Fruit fly (Drosophila melanogaster) whole organism, embryonic: Measurements from ENCODE around the gene CG5861.

Source experiments
- Ada2b ChIP-seq: fragments of 200-800 bp; sonication (Bioruptor generic); IDR thresholded peaks from 2 replicates; pipeline ENCODE4 v1.3.6; 2022; ENCODE audit warnings: missing biosample characterization, missing genetic modification characterization
- Asciz ChIP-seq: fragments of 200-800 bp; sonication (Bioruptor generic); optimal IDR thresholded peaks from 2 replicates; lab custom pipeline; 2017; ENCODE audit warnings: missing biosample characterization, mild to moderate bottlenecking, missing genetic modification characterization, missing genetic modification reagents
- Bgb ChIP-seq: fragments of 200-800 bp; sonication (Bioruptor generic); IDR thresholded peaks from 2 replicates; pipeline ENCODE4 v1.3.6; 2022; ENCODE audit warnings: missing biosample characterization, missing genetic modification characterization; ENCODE audit not compliant: partially characterized antibody
- CG10147 ChIP-seq: fragments of 200-800 bp; sonication (Bioruptor generic); optimal IDR thresholded peaks from 2 replicates; lab custom pipeline; 2019; ENCODE audit warnings: missing biosample characterization, mild to moderate bottlenecking, missing genetic modification characterization, moderate library complexity
- CG10267 ChIP-seq: fragments of 200-800 bp; sonication (Bioruptor generic); optimal IDR thresholded peaks from 2 replicates; lab custom pipeline; 2018; ENCODE audit warnings: missing biosample characterization, mild to moderate bottlenecking, missing genetic modification characterization, moderate library complexity
- CG10654 ChIP-seq: fragments of 200-800 bp; sonication (Bioruptor generic); optimal IDR thresholded peaks from 2 replicates; lab custom pipeline; 2016; ENCODE audit warnings: missing biosample characterization, missing genetic modification characterization
- CG11085 ChIP-seq: fragments of 200-800 bp; sonication (Bioruptor generic); IDR thresholded peaks from 2 replicates; pipeline ENCODE4 v1.3.6; 2022; ENCODE audit warnings: missing biosample characterization, missing genetic modification characterization
- CG12155 ChIP-seq: fragments of 200-800 bp; sonication (Bioruptor generic); optimal IDR thresholded peaks from 3 replicates; lab custom pipeline; 2016; ENCODE audit warnings: missing biosample characterization, missing genetic modification characterization
- CG13424 ChIP-seq: fragments of 200-800 bp; sonication (Bioruptor generic); optimal IDR thresholded peaks from 2 replicates; lab custom pipeline; 2019; ENCODE audit warnings: missing biosample characterization, mild to moderate bottlenecking, missing genetic modification characterization, moderate library complexity
- CG14667 ChIP-seq: fragments of 200-800 bp; sonication (Bioruptor generic); IDR thresholded peaks from 2 replicates; pipeline ENCODE4 v1.3.6; 2022; ENCODE audit warnings: missing biosample characterization, missing genetic modification characterization
- CG1603 ChIP-seq: fragments of 200-800 bp; sonication (Bioruptor generic); optimal IDR thresholded peaks from 2 replicates; lab custom pipeline; 2019; ENCODE audit warnings: missing biosample characterization, mild to moderate bottlenecking, missing genetic modification characterization, moderate library complexity
- CG16813 ChIP-seq: fragments of 200-800 bp; sonication (Bioruptor generic); IDR thresholded peaks from 3 replicates; pipeline ENCODE4 v1.3.6; 2022; ENCODE audit warnings: missing biosample characterization, missing genetic modification characterization; ENCODE audit not compliant: partially characterized antibody
- CG2875 ChIP-seq: fragments of 200-800 bp; sonication (Bioruptor generic); optimal IDR thresholded peaks from 2 replicates; lab custom pipeline; 2017; ENCODE audit warnings: missing biosample characterization, mild to moderate bottlenecking, missing genetic modification characterization, missing genetic modification reagents
- CG31365 ChIP-seq: fragments of 200-800 bp; sonication (Bioruptor generic); optimal IDR thresholded peaks from 2 replicates; lab custom pipeline; 2018; ENCODE audit warnings: missing biosample characterization, mild to moderate bottlenecking, missing genetic modification characterization
- CG34422 ChIP-seq: fragments of 200-800 bp; sonication (Bioruptor generic); IDR thresholded peaks from 3 replicates; pipeline ENCODE4 v1.3.6; 2022; ENCODE audit warnings: missing biosample characterization, missing genetic modification characterization
- CG43689 ChIP-seq: fragments of 200-800 bp; sonication (Bioruptor generic); IDR thresholded peaks from 2 replicates; pipeline ENCODE4 v1.3.6; 2022; ENCODE audit warnings: missing biosample characterization, missing genetic modification characterization
- CG4424 ChIP-seq: fragments of 200-800 bp; sonication (Bioruptor generic); optimal IDR thresholded peaks from 3 replicates; lab custom pipeline; 2016; ENCODE audit warnings: missing biosample characterization, missing genetic modification characterization
- CG5953 ChIP-seq: fragments of 200-800 bp; sonication (Bioruptor generic); IDR thresholded peaks from 2 replicates; pipeline ENCODE4 v1.3.6; 2022; ENCODE audit warnings: missing biosample characterization, missing genetic modification characterization
- CG9437 ChIP-seq: fragments of 200-800 bp; sonication (Bioruptor generic); optimal IDR thresholded peaks from 2 replicates; lab custom pipeline; 2018; ENCODE audit warnings: missing biosample characterization, mild to moderate bottlenecking, missing genetic modification characterization
- CG9797 ChIP-seq: fragments of 200-800 bp; sonication (Bioruptor generic); optimal IDR thresholded peaks from 3 replicates; lab custom pipeline; 2018; ENCODE audit warnings: missing biosample characterization, mild to moderate bottlenecking, missing genetic modification characterization
- D19A ChIP-seq: fragments of 200-800 bp; optimal IDR thresholded peaks from 3 replicates; lab custom pipeline; 2019; ENCODE audit warnings: missing biosample characterization, mild to moderate bottlenecking, missing genetic modification characterization, moderate library complexity
- Dip3 ChIP-seq: fragments of 200-800 bp; sonication (Bioruptor generic); optimal IDR thresholded peaks from 3 replicates; lab custom pipeline; 2016; ENCODE audit warnings: missing biosample characterization, missing genetic modification characterization
- Fer2 ChIP-seq: fragments of 200-800 bp; sonication (Bioruptor generic); optimal IDR thresholded peaks from 2 replicates; lab custom pipeline; 2018; ENCODE audit warnings: missing biosample characterization, mild to moderate bottlenecking, missing genetic modification characterization, moderate library complexity
- Hey ChIP-seq: fragments of 200-800 bp; sonication (Bioruptor generic); optimal IDR thresholded peaks from 3 replicates; lab custom pipeline; 2018; ENCODE audit warnings: missing biosample characterization, mild to moderate bottlenecking, missing genetic modification characterization
- Hsf ChIP-seq: fragments of 200-800 bp; sonication (Bioruptor generic); optimal IDR thresholded peaks from 3 replicates; lab custom pipeline; 2016; ENCODE audit warnings: missing biosample characterization, missing genetic modification characterization
- Ravus ChIP-seq: fragments of 200-800 bp; sonication (Bioruptor generic); IDR thresholded peaks from 2 replicates; pipeline ENCODE4 v1.3.6; 2022; ENCODE audit warnings: missing biosample characterization, missing genetic modification characterization
- Rfx ChIP-seq: fragments of 200-800 bp; sonication (Bioruptor generic); IDR thresholded peaks from 2 replicates; pipeline ENCODE4 v1.3.6; 2022; ENCODE audit warnings: missing biosample characterization, missing genetic modification characterization
- Scr ChIP-seq: fragments of 200-800 bp; sonication (Bioruptor generic); IDR thresholded peaks from 2 replicates; pipeline ENCODE4 v1.3.6; 2022; ENCODE audit warnings: missing biosample characterization, missing genetic modification characterization; ENCODE audit not compliant: partially characterized antibody
- Trl ChIP-seq, 3 experiments: fragments of >200 bp in 2 of 3; fragments of 200-800 bp in 1 of 3; sonication (Bioruptor generic) in 1 of 3; optimal IDR thresholded peaks; 2 replicates in 1 of 3; 3 replicates in 2 of 3; lab custom pipeline; 2016 to 2017; ENCODE audit warnings: missing biosample characterization in 1 of 3, missing genetic modification characterization in 1 of 3
- ac ChIP-seq: fragments of 200-800 bp; sonication (Bioruptor generic); optimal IDR thresholded peaks from 3 replicates; lab custom pipeline; 2017; ENCODE audit warnings: missing biosample characterization, mild to moderate bottlenecking, missing genetic modification characterization
- amos ChIP-seq: fragments of 200-800 bp; sonication (Bioruptor generic); IDR thresholded peaks from 2 replicates; pipeline ENCODE4 v1.3.6; 2022; ENCODE audit warnings: missing biosample characterization, missing genetic modification characterization; ENCODE audit not compliant: partially characterized antibody
- az2 ChIP-seq: fragments of 200-800 bp; sonication (Bioruptor generic); optimal IDR thresholded peaks from 3 replicates; lab custom pipeline; 2016; ENCODE audit warnings: missing biosample characterization, missing genetic modification characterization
- fu2 ChIP-seq: fragments of 200-800 bp; sonication (Bioruptor generic); optimal IDR thresholded peaks from 2 replicates; lab custom pipeline; 2016; ENCODE audit warnings: missing biosample characterization, missing genetic modification characterization
- gro ChIP-seq: fragments of 200-800 bp; sonication (Bioruptor generic); optimal IDR thresholded peaks from 2 replicates; lab custom pipeline; 2016; ENCODE audit warnings: missing biosample characterization, missing genetic modification characterization
- kni ChIP-seq: fragments of 200-800 bp; sonication (Bioruptor generic); optimal IDR thresholded peaks from 3 replicates; lab custom pipeline; 2017; ENCODE audit warnings: mild to moderate bottlenecking, missing biosample characterization, missing genetic modification reagents, missing genetic modification characterization
- lov ChIP-seq, 2 experiments: fragments of 200-800 bp in 1 of 2; fragments of >200 bp in 1 of 2; sonication (Bioruptor generic) in 1 of 2; IDR thresholded peaks in 1 of 2; optimal IDR thresholded peaks in 1 of 2; 2 replicates in 1 of 2; 3 replicates in 1 of 2; pipeline versions ENCODE4 v1.3.6 to Lab custom; 2017 to 2022; ENCODE audit warnings: missing biosample characterization in 1 of 2, missing genetic modification characterization in 1 of 2
- mld ChIP-seq: fragments of 200-800 bp; sonication (Bioruptor generic); IDR thresholded peaks from 3 replicates; pipeline ENCODE4 v1.3.6; 2022; ENCODE audit warnings: missing biosample characterization, missing genetic modification characterization; ENCODE audit not compliant: partially characterized antibody
- odd ChIP-seq: fragments of 200-800 bp; sonication (Bioruptor generic); optimal IDR thresholded peaks from 2 replicates; lab custom pipeline; 2017; ENCODE audit warnings: missing biosample characterization, mild to moderate bottlenecking, missing genetic modification characterization
- p53 ChIP-seq: fragments of 200-800 bp; sonication (Bioruptor generic); optimal IDR thresholded peaks from 2 replicates; lab custom pipeline; 2016; ENCODE audit warnings: missing biosample characterization, missing genetic modification characterization
- pan ChIP-seq, 4 experiments: fragments of >200 bp in 3 of 4; fragments of 200-800 bp in 1 of 4; sonication (Bioruptor generic) in 1 of 4; optimal IDR thresholded peaks in 3 of 4; IDR thresholded peaks in 1 of 4; 2 replicates each; pipeline versions ENCODE4 v1.3.6 to Lab custom; 2017 to 2022; ENCODE audit warnings: missing biosample characterization in 2 of 4, missing genetic modification characterization in 2 of 4, mixed read lengths in 1 of 4
- prd ChIP-seq, 3 experiments: fragments of >200 bp in 2 of 3; fragments of 200-800 bp in 1 of 3; sonication (Bioruptor generic) in 1 of 3; optimal IDR thresholded peaks in 2 of 3; IDR thresholded peaks in 1 of 3; 2 replicates in 2 of 3; 3 replicates in 1 of 3; pipeline versions ENCODE4 v1.3.6 to Lab custom; 2017 to 2022; ENCODE audit warnings: missing biosample characterization in 1 of 3, missing genetic modification characterization in 1 of 3
- salm ChIP-seq: fragments of 200-800 bp; sonication (Bioruptor generic); optimal IDR thresholded peaks from 2 replicates; lab custom pipeline; 2018; ENCODE audit warnings: missing biosample characterization, mild to moderate bottlenecking, missing genetic modification characterization
- sr ChIP-seq: fragments of 200-800 bp; sonication (Bioruptor generic); IDR thresholded peaks from 3 replicates; pipeline ENCODE4 v1.3.6; 2022; ENCODE audit warnings: missing biosample characterization, missing genetic modification characterization
- ssp ChIP-seq: fragments of 200-800 bp; sonication (Bioruptor generic); IDR thresholded peaks from 2 replicates; pipeline ENCODE4 v1.3.6; 2022; ENCODE audit warnings: missing biosample characterization, missing genetic modification characterization
- tap ChIP-seq: fragments of 200-800 bp; optimal IDR thresholded peaks from 3 replicates; lab custom pipeline; 2019; ENCODE audit warnings: missing biosample characterization, mild to moderate bottlenecking, missing genetic modification characterization, moderate library complexity
- unc-4 ChIP-seq: fragments of 200-800 bp; sonication (Bioruptor generic); IDR thresholded peaks from 2 replicates; pipeline ENCODE4 v1.3.6; 2022; ENCODE audit warnings: missing biosample characterization, missing genetic modification characterization; ENCODE audit not compliant: partially characterized antibody
- zen ChIP-seq: fragments of 200-800 bp; sonication (Bioruptor generic); optimal IDR thresholded peaks from 3 replicates; lab custom pipeline; 2018; ENCODE audit warnings: missing biosample characterization, mild to moderate bottlenecking, missing genetic modification characterization, moderate library complexity

The CG5861 gene

dm6 chr2L:16356249-16357025, 49.3 kb upstream of the CG5861 start, which contains the start of gene CaBP1 (continued):
- TF ChIP-seq tap (tag; lab: Kevin White, UChicago) (no peak), sr (GFP tag; lab: Robert Waterston, UW) (peak; percentile 97), unc-4 (peak; percentile 98), CG2875 (GFP tag; lab: Kevin White, UChicago) (no peak), ac (GFP tag; lab: Kevin White, UChicago) (no peak), Trl (optimal IDR thresholded peaks at IDR 0.05; lab: Kevin White, UChicago) (no peak), Trl (GFP tag; optimal IDR thresholded peaks at IDR 0.05; lab: Kevin White, UChicago) (no peak), CG1603 (no peak), CG11085 (GFP tag; lab: Robert Waterston, UW) (no peak), CG10147 (GFP tag; lab: Kevin White, UChicago) (peak; percentile 19), Hsf (GFP tag; lab: Kevin White, UChicago) (no peak), Dip3 (GFP tag; lab: Kevin White, UChicago) (no peak), D19A (tag; lab: Kevin White, UChicago) (no peak), CG10654 (GFP tag; lab: Kevin White, UChicago) (no peak), prd (optimal IDR thresholded peaks at IDR 0.05; lab: Kevin White, UChicago) (no peak), prd (GFP tag; IDR thresholded peaks at IDR 0.05; lab: Robert Waterston, UW) (no peak), CG5953 (GFP tag; lab: Robert Waterston, UW) (no peak), CG13424 (no peak), mld (GFP tag; lab: Robert Waterston, UW) (peak; percentile 76; the same call in 2 of the 3 replicates), p53 (GFP tag; lab: Kevin White, UChicago) (no peak), CG10267 (tag; lab: Kevin White, UChicago) (peak; percentile 87), az2 (no peak), Bgb (GFP tag; lab: Robert Waterston, UW) (peak; percentile 90), CG4424 (GFP tag; lab: Kevin White, UChicago) (no peak), Hey (tag; lab: Kevin White, UChicago) (no peak), fu2 (no peak), Ada2b (no peak), zen (tag; lab: Kevin White, UChicago) (no peak), odd (GFP tag; lab: Kevin White, UChicago) (no peak), CG34422 (GFP tag; lab: Robert Waterston, UW) (no peak; the same call in 2 of the 3 replicates), lov (optimal IDR thresholded peaks at IDR 0.05; lab: Kevin White, UChicago) (no peak), lov (GFP tag; IDR thresholded peaks at IDR 0.05; lab: Robert Waterston, UW) (no peak), amos (peak; percentile 93), gro (GFP tag; lab: Kevin White, UChicago) (no peak), CG14667 (no peak), CG43689 (GFP tag; lab: Robert Waterston, UW) (no peak), Asciz (GFP tag; lab: Kevin White, UChicago) (no peak), CG16813 (GFP tag; lab: Robert Waterston, UW) (peak; percentile 95), CG9437 (no peak), CG12155 (GFP tag; lab: Kevin White, UChicago) (no peak), salm (tag; lab: Kevin White, UChicago) (no peak), kni (no peak), Fer2 (tag; lab: Kevin White, UChicago) (no peak), CG9797 (GFP tag; lab: Kevin White, UChicago) (peak; percentile 24), Rfx (GFP tag; lab: Robert Waterston, UW) (peak; percentile 36; the same call in 1 of the 2 replicates), CG31365 (tag; lab: Kevin White, UChicago) (no peak), Ravus (GFP tag; lab: Robert Waterston, UW) (no peak), ssp (no peak), Scr (GFP tag; lab: Robert Waterston, UW) (peak; percentile 98), pan (optimal IDR thresholded peaks at IDR 0.05; lab: Kevin White, UChicago) (no peak), pan (GFP tag; optimal IDR thresholded peaks at IDR 0.05 in 1 of 2, IDR thresholded peaks at IDR 0.05 in 1 of 2) (no peak)
